Worm (Caenorhabditis elegans) whole organism, young adult: ENCODE measurements around the gene C56G3.2.

Experiments used
- B0261.1 ChIP-seq: sonication (generic microtip); optimal IDR thresholded peaks from 2 replicates; lab custom pipeline; 2016; ENCODE audit warnings: mild to moderate bottlenecking, missing genetic modification characterization, moderate library complexity, missing compliant biosample characterization
- B0336.3 ChIP-seq: fragments of 200-800 bp; sonication (Bioruptor generic); IDR thresholded peaks from 2 replicates; pipeline ENCODE4 v1.3.6; 2022; ENCODE audit warnings: missing genetic modification characterization, missing compliant biosample characterization
- C06A6.2 ChIP-seq: fragments of 200-800 bp; sonication (Bioruptor generic); conservative IDR thresholded peaks from 2 replicates; pipeline ENCODE4 v1.3.6; 2022; ENCODE audit warnings: missing genetic modification characterization, missing compliant biosample characterization
- F39B2.1 ChIP-seq: fragments of 200-800 bp; sonication (Bioruptor generic); IDR thresholded peaks from 2 replicates; pipeline ENCODE4 v1.3.6; 2022; ENCODE audit warnings: missing genetic modification reagents, missing genetic modification characterization, missing compliant biosample characterization
- K11D2.4 ChIP-seq: fragments of 200-800 bp; sonication (Bioruptor generic); IDR thresholded peaks from 2 replicates; pipeline ENCODE4 v1.3.6; 2022; ENCODE audit warnings: missing genetic modification reagents, missing genetic modification characterization, missing compliant biosample characterization
- K12H6.12 ChIP-seq: fragments of 200-800 bp; sonication (Bioruptor generic); optimal IDR thresholded peaks from 2 replicates; lab custom pipeline; 2018; ENCODE audit warnings: mild to moderate bottlenecking, missing genetic modification characterization, missing compliant biosample characterization
- Y53G8AR.9 ChIP-seq: fragments of 200-800 bp; sonication (Bioruptor generic); conservative IDR thresholded peaks from 2 replicates; pipeline ENCODE4 v1.3.6; 2022; ENCODE audit warnings: missing genetic modification reagents, missing genetic modification characterization, missing compliant biosample characterization
- Y56A3A.18 ChIP-seq: fragments of 200-800 bp; sonication (Bioruptor generic); IDR thresholded peaks from 2 replicates; pipeline ENCODE4 v1.3.6; 2022; ENCODE audit warnings: missing genetic modification reagents, missing genetic modification characterization, missing compliant biosample characterization
- Y67H2A.10 ChIP-seq: fragments of 200-800 bp; sonication (Bioruptor generic); conservative IDR thresholded peaks from 2 replicates; pipeline ENCODE4 v1.3.6; 2022; ENCODE audit warnings: missing genetic modification reagents, missing genetic modification characterization, missing compliant biosample characterization
- akir-1 ChIP-seq: fragments of 200-800 bp; sonication (Bioruptor generic); optimal IDR thresholded peaks from 2 replicates; lab custom pipeline; 2018; ENCODE audit warnings: mild to moderate bottlenecking, missing genetic modification characterization, moderate library complexity, missing compliant biosample characterization
- atf-7 ChIP-seq: sonication (generic microtip); optimal IDR thresholded peaks from 2 replicates; lab custom pipeline; 2017; ENCODE audit warnings: mild to moderate bottlenecking, missing genetic modification characterization, missing compliant biosample characterization
- attf-6 ChIP-seq: fragments of 200-800 bp; sonication (Bioruptor generic); IDR thresholded peaks from 2 replicates; pipeline ENCODE4 v1.3.6; 2022; ENCODE audit warnings: missing genetic modification reagents, missing genetic modification characterization, missing compliant biosample characterization
- bed-1 ChIP-seq: fragments of 200-800 bp; sonication (Bioruptor generic); IDR thresholded peaks from 2 replicates; pipeline ENCODE4 v1.3.6; 2022; ENCODE audit warnings: missing genetic modification reagents, missing genetic modification characterization, missing compliant biosample characterization
- bed-2 ChIP-seq: fragments of 200-800 bp; sonication (Bioruptor generic); IDR thresholded peaks from 2 replicates; pipeline ENCODE4 v1.3.6; 2022; ENCODE audit warnings: missing genetic modification reagents, missing genetic modification characterization, missing compliant biosample characterization
- ceh-58 ChIP-seq: fragments of 200-800 bp; sonication (Bioruptor generic); IDR thresholded peaks from 2 replicates; pipeline ENCODE4 v1.3.6; 2022; ENCODE audit warnings: missing genetic modification characterization, missing compliant biosample characterization
- efl-1 ChIP-seq: fragments of 150-350 bp; optimal IDR thresholded peaks from 2 replicates; lab custom pipeline; 2014; ENCODE audit warnings: missing biosample characterization, missing genetic modification reagents, missing genetic modification characterization
- egl-18 ChIP-seq: fragments of 200-800 bp; sonication (Bioruptor generic); IDR thresholded peaks from 2 replicates; pipeline ENCODE4 v1.3.6; 2022; ENCODE audit warnings: missing genetic modification reagents, missing genetic modification characterization, missing compliant biosample characterization
- gei-17 ChIP-seq: fragments of 200-800 bp; sonication (Bioruptor generic); optimal IDR thresholded peaks from 2 replicates; lab custom pipeline; 2018; ENCODE audit warnings: mild to moderate bottlenecking, missing genetic modification characterization, missing compliant biosample characterization
- hlh-12 ChIP-seq: sonication (generic microtip); optimal IDR thresholded peaks from 2 replicates; lab custom pipeline; 2016; ENCODE audit warnings: missing genetic modification characterization, missing compliant biosample characterization
- hlh-26 ChIP-seq: fragments of 200-800 bp; sonication (Bioruptor generic); conservative IDR thresholded peaks from 2 replicates; pipeline ENCODE4 v1.3.6; 2022; ENCODE audit warnings: missing genetic modification reagents, missing genetic modification characterization, missing compliant biosample characterization
- hmg-20 ChIP-seq: fragments of 200-800 bp; sonication (Bioruptor generic); IDR thresholded peaks from 2 replicates; pipeline ENCODE4 v1.3.6; 2022; ENCODE audit warnings: missing genetic modification reagents, missing genetic modification characterization, missing compliant biosample characterization
- let-526 ChIP-seq: fragments of 200-800 bp; sonication (Bioruptor generic); IDR thresholded peaks from 2 replicates; pipeline ENCODE4 v1.3.6; 2022; ENCODE audit warnings: missing genetic modification reagents, missing genetic modification characterization, missing compliant biosample characterization
- let-607 ChIP-seq, 2 experiments: fragments of 200-800 bp in 1 of 2; sonication (Bioruptor generic) in 1 of 2; sonication (generic microtip) in 1 of 2; optimal IDR thresholded peaks; 2 replicates each; lab custom pipeline; 2016 to 2018; ENCODE audit warnings: mild to moderate bottlenecking in 2 of 2, missing compliant biosample characterization in 2 of 2, missing genetic modification characterization in 2 of 2, moderate library complexity in 2 of 2, missing genotype in 1 of 2
- lin-26 ChIP-seq: fragments of 200-800 bp; sonication (Bioruptor generic); IDR thresholded peaks from 2 replicates; pipeline ENCODE4 v1.3.6; 2022; ENCODE audit warnings: missing genetic modification reagents, missing genetic modification characterization, missing compliant biosample characterization
- lin-54 ChIP-seq: fragments of 200-800 bp; sonication (Bioruptor generic); optimal IDR thresholded peaks from 2 replicates; lab custom pipeline; 2018; ENCODE audit warnings: mild to moderate bottlenecking, missing genetic modification characterization, missing compliant biosample characterization
- lir-1 ChIP-seq: fragments of 200-800 bp; sonication (Bioruptor generic); conservative IDR thresholded peaks from 2 replicates; pipeline ENCODE4 v1.3.6; 2022; ENCODE audit warnings: missing genetic modification reagents, missing genetic modification characterization, missing compliant biosample characterization
- lsl-1 ChIP-seq: fragments of 200-800 bp; sonication (Bioruptor generic); optimal IDR thresholded peaks from 2 replicates; lab custom pipeline; 2018; ENCODE audit warnings: mild to moderate bottlenecking, missing genetic modification characterization, moderate library complexity, missing compliant biosample characterization
- madf-6 ChIP-seq: fragments of 200-800 bp; sonication (Bioruptor generic); IDR thresholded peaks from 2 replicates; pipeline ENCODE4 v1.3.6; 2022; ENCODE audit warnings: missing genetic modification reagents, missing genetic modification characterization, missing compliant biosample characterization
- mxl-1 ChIP-seq: sonication (generic microtip); optimal IDR thresholded peaks from 2 replicates; lab custom pipeline; 2016; ENCODE audit warnings: missing genetic modification characterization, missing compliant biosample characterization
- nfya-2 ChIP-seq: fragments of 200-800 bp; sonication (Bioruptor generic); IDR thresholded peaks from 2 replicates; pipeline ENCODE4 v1.3.6; 2022; ENCODE audit warnings: missing genetic modification reagents, missing genetic modification characterization, missing compliant biosample characterization
- nhr-90 ChIP-seq: sonication (generic microtip); optimal IDR thresholded peaks from 2 replicates; lab custom pipeline; 2016; ENCODE audit warnings: missing genotype, mild to moderate bottlenecking, missing genetic modification characterization, missing compliant biosample characterization
- pbrm-1 ChIP-seq: fragments of 200-800 bp; sonication (Bioruptor generic); IDR thresholded peaks from 2 replicates; pipeline ENCODE4 v1.3.6; 2022; ENCODE audit warnings: missing genetic modification reagents, missing genetic modification characterization, missing compliant biosample characterization
- pha-4 ChIP-seq: fragments of 150-350 bp; sonication (generic microtip); optimal IDR thresholded peaks from 2 replicates; lab custom pipeline; 2014; ENCODE audit warnings: missing biosample characterization, missing genetic modification reagents, missing genetic modification characterization
- snpc-3.4 ChIP-seq: sonication (generic microtip); optimal IDR thresholded peaks from 2 replicates; lab custom pipeline; 2017; ENCODE audit warnings: missing genetic modification characterization, mild to moderate bottlenecking, missing compliant biosample characterization, antibody characterized with exemption, moderate library complexity, missing genotype, missing genetic modification reagents
- unc-130 ChIP-seq: sonication (generic microtip); optimal IDR thresholded peaks from 2 replicates; lab custom pipeline; 2016; ENCODE audit warnings: missing genetic modification reagents, missing genetic modification characterization, missing compliant biosample characterization
- zim-3 ChIP-seq: sonication (generic microtip); optimal IDR thresholded peaks from 2 replicates; lab custom pipeline; 2017; ENCODE audit warnings: mild to moderate bottlenecking, missing genetic modification characterization, moderate library complexity, missing compliant biosample characterization
- ztf-28 ChIP-seq: fragments of 200-800 bp; sonication (Bioruptor generic); IDR thresholded peaks from 2 replicates; pipeline ENCODE4 v1.3.6; 2022; ENCODE audit warnings: missing genetic modification reagents, missing genetic modification characterization, missing compliant biosample characterization
- ztf-3 ChIP-seq: fragments of 200-800 bp; sonication (Bioruptor generic); optimal IDR thresholded peaks from 2 replicates; lab custom pipeline; 2018; ENCODE audit warnings: mild to moderate bottlenecking, missing genetic modification characterization, missing compliant biosample characterization

Gene C56G3.2

ce11 chrX:7393167-7393566 is 27.8 kb downstream of the C56G3.2 start, which contains the start of gene gad-2:
Gene gad-2 (plus strand): TSS chrX:7393467.
- no peak for TF ChIP-seq pbrm-1 (GFP tag; lab: Robert Waterston, UW)
- no peak for TF ChIP-seq ceh-58
- TF ChIP-seq C06A6.2 (GFP tag; lab: Robert Waterston, UW), result no peak
- no peak for TF ChIP-seq hlh-12 (tag; lab: Kevin White, UChicago)
- no peak for TF ChIP-seq K11D2.4 (GFP tag; lab: Robert Waterston, UW)
- no peak for TF ChIP-seq hmg-20 (GFP tag; lab: Robert Waterston, UW)
- TF ChIP-seq pha-4 (tag; lab: Kevin White, UChicago), result no peak
- no peak for TF ChIP-seq atf-7 (tag; lab: Kevin White, UChicago)
- no peak for TF ChIP-seq lir-1 (GFP tag; lab: Robert Waterston, UW)
- TF ChIP-seq let-607 (tag; optimal IDR thresholded peaks at IDR 0.05; lab: Kevin White, UChicago), result no peak
- TF ChIP-seq lin-26, result no peak
- TF ChIP-seq egl-18 (GFP tag; lab: Robert Waterston, UW), result no peak
- TF ChIP-seq, all 124 proteins: peak for 0

- TF ChIP-seq attf-6 (no peak), Y67H2A.10 (GFP tag; lab: Robert Waterston, UW) (no peak), efl-1 (no peak), snpc-3.4 (tag; lab: Kevin White, UChicago) (no peak), hmg-20 (GFP tag; lab: Robert Waterston, UW) (no peak), nhr-90 (tag; lab: Kevin White, UChicago) (no peak), let-526 (GFP tag; lab: Robert Waterston, UW) (no peak), B0336.3 (no peak), ztf-3 (GFP tag; lab: Kevin White, UChicago) (no peak), mxl-1 (tag; lab: Kevin White, UChicago) (no peak), lsl-1 (GFP tag; lab: Kevin White, UChicago) (no peak), zim-3 (tag; lab: Kevin White, UChicago) (no peak)
These were observed 32.6 kb downstream of the C56G3.2 start, which contains the start of gene C10A4.13 for ce11 chrX:7397935-7398334. Gene C10A4.13 (minus strand): TSS chrX:7398035.

- TF ChIP-seq bed-2 (GFP tag; lab: Robert Waterston, UW) (no peak), nfya-2 (no peak), akir-1 (GFP tag; lab: Kevin White, UChicago) (no peak), K12H6.12 (tag; lab: Kevin White, UChicago) (no peak), madf-6 (GFP tag; lab: Robert Waterston, UW) (no peak)
These were observed 33.2 kb downstream of the C56G3.2 start, which contains the start of gene C10A4.10 for ce11 chrX:7398584-7398983. Gene C10A4.10 (plus strand): TSS chrX:7398884.

- no peak for TF ChIP-seq Y67H2A.10 (GFP tag; lab: Robert Waterston, UW)
These were observed 35.4 kb downstream of the C56G3.2 start, which contains the start of gene C10A4.4 for ce11 chrX:7400788-7401187. Gene C10A4.4 (plus strand): TSS chrX:7401088.

- TF ChIP-seq bed-2 (GFP tag; lab: Robert Waterston, UW), result no peak
- TF ChIP-seq F39B2.1 (GFP tag; lab: Robert Waterston, UW), result no peak
- no peak for TF ChIP-seq let-607 (tag; optimal IDR thresholded peaks at IDR 0.05; lab: Kevin White, UChicago)
- TF ChIP-seq ztf-28, result no peak
- TF ChIP-seq B0261.1 (tag; lab: Kevin White, UChicago), result no peak
- no peak for TF ChIP-seq lin-54 (GFP tag; lab: Kevin White, UChicago)
- no peak for TF ChIP-seq hlh-26 (GFP tag; lab: Robert Waterston, UW)
- TF ChIP-seq pha-4 (tag; lab: Kevin White, UChicago), result no peak
- TF ChIP-seq Y56A3A.18 (GFP tag; lab: Robert Waterston, UW), result no peak
- no peak for TF ChIP-seq lin-26
- TF ChIP-seq Y53G8AR.9 (GFP tag; lab: Robert Waterston, UW), result no peak
- TF ChIP-seq unc-130, result no peak
- TF ChIP-seq bed-1 (GFP tag; lab: Robert Waterston, UW), result no peak
- no peak for TF ChIP-seq gei-17 (GFP tag; lab: Kevin White, UChicago)
- TF ChIP-seq, all 124 proteins: peak for 0
These were observed 39.2 kb downstream of the C56G3.2 start for ce11 chrX:7404551-7404950.
